Worm (Caenorhabditis elegans): ENCODE results near the gene C24A8.6.
"Not testable (repeated sequence)": the region's sequence is repeated elsewhere in the genome, so short reads cannot be mapped to it uniquely, and the experiment has no call there.

The C24A8.6 gene

DNA sequence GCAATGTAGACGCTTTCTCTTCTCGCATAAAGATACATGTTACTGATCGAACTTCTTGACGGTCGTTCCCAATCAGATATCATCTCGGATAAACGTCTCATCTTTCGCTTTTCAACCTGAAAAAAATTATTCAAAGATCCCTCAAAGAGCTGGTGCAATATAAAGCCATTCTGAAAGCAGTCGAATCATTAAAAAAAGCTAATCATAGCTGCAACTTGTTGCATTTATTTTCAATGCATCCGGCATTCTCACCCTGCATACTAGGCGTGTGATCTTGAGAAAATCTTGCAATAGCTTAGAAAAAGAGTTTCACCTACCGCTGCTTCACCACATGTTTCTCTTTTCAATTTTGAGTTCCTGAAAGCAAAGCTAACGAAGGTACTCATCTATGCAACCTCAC lies at the start of gene C24A8.6:
Gene C24A8.6, minus strand, starts transcription at position 101 of the 400 bp plus-strand sequence.
- TF ChIP-seq mls-2, mab-5, nhr-2 (tag; optimal IDR thresholded peaks at IDR 0.05): not testable (repeated sequence)

DNA sequence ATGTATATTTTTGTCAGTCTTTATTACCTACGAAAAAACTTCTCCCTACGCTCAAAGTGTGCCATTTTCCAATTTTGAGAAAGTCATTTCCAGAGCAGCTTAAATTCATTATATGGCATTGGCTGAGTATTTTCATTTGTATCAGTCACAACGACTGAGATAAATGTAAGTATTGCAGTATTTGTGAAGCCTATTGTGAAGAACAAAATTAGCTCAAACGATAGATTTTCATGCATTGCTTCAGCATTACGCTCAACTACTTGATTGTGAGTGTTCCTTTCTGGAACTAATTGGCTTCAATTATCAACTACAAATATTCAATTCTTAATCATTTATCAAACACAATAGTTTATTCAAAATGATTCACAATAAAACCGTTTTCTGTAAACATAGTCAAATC lies 45.5 kb upstream of the C24A8.6 start, which contains the start of gene R160.12:
Gene R160.12, minus strand, starts transcription at position 101 of the 400 bp plus-strand sequence.
- no peak for TF ChIP-seq unc-62 (GFP tag; optimal IDR thresholded peaks at IDR 0.05)
- no peak for TF ChIP-seq tbx-8 (GFP tag; optimal IDR thresholded peaks at IDR 0.05)
- no peak for TF ChIP-seq nhr-76 (tag; optimal IDR thresholded peaks at IDR 0.05)

DNA sequence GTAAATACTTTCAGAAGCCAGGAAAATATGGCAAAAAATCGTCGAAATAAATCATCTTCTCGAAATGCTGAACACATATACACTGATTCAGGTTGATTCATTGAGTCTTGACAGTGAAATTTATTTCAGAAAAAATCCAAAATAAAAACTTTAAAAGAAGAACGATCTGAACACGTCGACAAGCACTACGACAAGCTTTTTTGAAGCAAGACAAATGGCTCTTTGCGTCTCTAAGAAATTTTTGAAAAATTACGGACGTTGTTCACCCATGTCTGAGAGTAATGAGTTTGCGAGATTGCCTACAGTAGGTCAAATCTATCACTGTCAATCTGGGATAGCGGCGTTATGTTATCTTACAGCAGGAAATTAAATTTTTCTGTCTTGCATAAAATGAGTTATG lies 44.6 kb upstream of the C24A8.6 start, which contains the start of gene R160.2:
Gene R160.2, minus strand, starts transcription at position 101 of the 400 bp plus-strand sequence.
- TF ChIP-seq ztf-11 (tag; optimal IDR thresholded peaks at IDR 0.05): no peak
- no peak for TF ChIP-seq elt-1 (tag; optimal IDR thresholded peaks at IDR 0.05; ENCODE audit: borderline replicate concordance, insufficient read depth)
- no peak for TF ChIP-seq hlh-1 (tag; optimal IDR thresholded peaks at IDR 0.05)
- TF ChIP-seq elt-3 (tag; optimal IDR thresholded peaks at IDR 0.05): no peak
- TF ChIP-seq snpc-4 (tag; optimal IDR thresholded peaks at IDR 0.05): no peak
- TF ChIP-seq mep-1 (tag; optimal IDR thresholded peaks at IDR 0.05): no peak
- TF ChIP-seq pha-4 (tag; optimal IDR thresholded peaks at IDR 0.05): no peak
- TF ChIP-seq drap-1 (GFP tag; optimal IDR thresholded peaks at IDR 0.05): no peak
- TF ChIP-seq blmp-1 (tag; optimal IDR thresholded peaks at IDR 0.05): no peak
- TF ChIP-seq lin-32 (GFP tag; optimal IDR thresholded peaks at IDR 0.05): no peak
- TF ChIP-seq unc-62 (GFP tag; optimal IDR thresholded peaks at IDR 0.05): no peak
- no peak for TF ChIP-seq nhr-12 (tag; optimal IDR thresholded peaks at IDR 0.05)
- TF ChIP-seq nhr-76 (tag; optimal IDR thresholded peaks at IDR 0.05): no peak
- TF ChIP-seq ceh-39 (tag; optimal IDR thresholded peaks at IDR 0.05): no peak
- TF ChIP-seq unc-120 (tag; optimal IDR thresholded peaks at IDR 0.05; ENCODE audit: poor library complexity, severe bottlenecking): no peak
- no peak for TF ChIP-seq mls-2 (tag; optimal IDR thresholded peaks at IDR 0.05)
- TF ChIP-seq ceh-43 (GFP tag; optimal IDR thresholded peaks at IDR 0.05): no peak

DNA sequence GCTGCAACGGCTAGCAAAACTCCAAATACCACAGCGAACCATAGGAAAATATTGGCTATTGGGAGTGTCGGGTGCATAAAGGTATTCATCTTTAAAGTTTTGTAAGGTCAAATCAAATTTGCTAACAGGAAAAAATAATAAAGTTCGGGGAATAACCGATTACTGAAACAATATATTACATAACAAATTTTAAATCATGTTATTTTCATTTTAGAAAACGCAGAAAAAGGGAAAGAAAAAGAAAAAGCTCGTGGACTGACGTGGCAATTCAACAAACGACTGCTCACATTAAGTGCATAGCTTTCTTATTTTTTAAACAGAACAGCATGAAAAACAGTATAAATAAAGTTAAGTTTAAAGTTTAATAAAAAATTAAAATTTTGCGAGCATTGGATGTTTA lies 40.9 kb upstream of the C24A8.6 start, which contains the start of gene R160.6:
Gene R160.6, minus strand, starts transcription at position 101 of the 400 bp plus-strand sequence.
- TF ChIP-seq nhr-237 (tag; optimal IDR thresholded peaks at IDR 0.05) (no peak), nhr-76 (tag; optimal IDR thresholded peaks at IDR 0.05) (no peak), lin-32 (GFP tag; optimal IDR thresholded peaks at IDR 0.05) (no peak), M03D4.4 (tag; optimal IDR thresholded peaks at IDR 0.05) (no peak), flh-1 (GFP tag; optimal IDR thresholded peaks at IDR 0.05) (no peak), unc-39 (tag; optimal IDR thresholded peaks at IDR 0.05) (no peak), unc-62 (GFP tag; optimal IDR thresholded peaks at IDR 0.05) (no peak), pha-4 (tag; optimal IDR thresholded peaks at IDR 0.05) (no peak), mls-2 (tag; optimal IDR thresholded peaks at IDR 0.05) (no peak), ceh-39 (tag; optimal IDR thresholded peaks at IDR 0.05) (no peak), ceh-43 (GFP tag; optimal IDR thresholded peaks at IDR 0.05) (no peak), ces-1 (GFP tag; optimal IDR thresholded peaks at IDR 0.05) (no peak), nhr-28 (tag; optimal IDR thresholded peaks at IDR 0.05) (no peak), lin-13 (tag; optimal IDR thresholded peaks at IDR 0.05) (no peak), bed-3 (GFP tag; optimal IDR thresholded peaks at IDR 0.05) (no peak), tbx-8 (GFP tag; optimal IDR thresholded peaks at IDR 0.05) (no peak), elt-1 (tag; optimal IDR thresholded peaks at IDR 0.05; ENCODE audit: borderline replicate concordance, insufficient read depth) (no peak), nhr-2 (tag; optimal IDR thresholded peaks at IDR 0.05) (no peak), nhr-12 (tag; optimal IDR thresholded peaks at IDR 0.05) (no peak)

DNA sequence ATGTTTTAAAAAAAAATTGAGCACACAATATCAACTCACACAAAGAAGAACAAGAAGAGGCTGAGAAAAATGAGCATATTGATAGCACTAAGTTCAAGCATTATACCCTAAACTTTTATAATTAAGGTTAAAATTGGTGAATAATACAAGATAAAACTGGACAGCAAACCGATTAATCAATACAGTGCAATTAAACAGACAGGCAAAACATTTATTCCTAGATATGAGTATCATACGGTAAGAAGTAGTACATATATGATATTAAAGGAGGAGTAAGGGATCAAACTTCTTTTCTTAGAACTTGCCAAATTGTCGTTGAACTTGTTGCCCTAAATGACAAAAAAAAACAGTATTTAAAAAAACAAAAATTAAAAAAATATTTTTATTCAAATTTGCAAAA lies 39.8 kb upstream of the C24A8.6 start, which contains the start of gene R160.14:
Gene R160.14, minus strand, starts transcription at position 101 of the 400 bp plus-strand sequence.
- TF ChIP-seq mab-5 (tag; optimal IDR thresholded peaks at IDR 0.05): no peak
- no peak for TF ChIP-seq nhr-12 (tag; optimal IDR thresholded peaks at IDR 0.05)
- no peak for TF ChIP-seq cnd-1 (tag; optimal IDR thresholded peaks at IDR 0.05)
- TF ChIP-seq drap-1 (GFP tag; optimal IDR thresholded peaks at IDR 0.05): no peak
- no peak for TF ChIP-seq pha-4 (tag; optimal IDR thresholded peaks at IDR 0.05)
- no peak for TF ChIP-seq nhr-2 (tag; optimal IDR thresholded peaks at IDR 0.05)
- no peak for TF ChIP-seq ceh-83 (GFP tag; optimal IDR thresholded peaks at IDR 0.05)
- TF ChIP-seq ham-2 (GFP tag; optimal IDR thresholded peaks at IDR 0.05): no peak
- TF ChIP-seq nhr-28 (tag; optimal IDR thresholded peaks at IDR 0.05): no peak
- no peak for TF ChIP-seq bed-3 (GFP tag; optimal IDR thresholded peaks at IDR 0.05)
- no peak for TF ChIP-seq blmp-1 (tag; optimal IDR thresholded peaks at IDR 0.05)
- no peak for TF ChIP-seq unc-62 (GFP tag; optimal IDR thresholded peaks at IDR 0.05)
